Fruit fly (Drosophila melanogaster) whole organism, embryonic: Measurements from ENCODE around the gene Jhbp16.

Experiments used
- CG1832 ChIP-seq: fragments of 200-800 bp; sonication (Bioruptor generic); optimal IDR thresholded peaks from 2 replicates; lab custom pipeline; 2017; ENCODE audit warnings: missing biosample characterization, mild to moderate bottlenecking, missing genetic modification characterization, inconsistent platforms
- CG6175 ChIP-seq: fragments of 200-800 bp; sonication (Bioruptor generic); IDR thresholded peaks from 3 replicates; pipeline ENCODE4 v1.3.6; 2022; ENCODE audit warnings: missing biosample characterization, missing genetic modification characterization
- Doc2 ChIP-seq: fragments of 200-800 bp; sonication (Bioruptor generic); IDR thresholded peaks from 2 replicates; pipeline ENCODE4 v1.3.6; 2022; ENCODE audit warnings: missing biosample characterization, missing genetic modification characterization
- H15 ChIP-seq: fragments of 200-800 bp; sonication (Bioruptor generic); IDR thresholded peaks from 3 replicates; pipeline ENCODE4 v1.3.6; 2022; ENCODE audit warnings: missing biosample characterization, missing genetic modification characterization
- NK7.1 ChIP-seq: fragments of 200-800 bp; sonication (Bioruptor generic); optimal IDR thresholded peaks from 3 replicates; lab custom pipeline; 2016; ENCODE audit warnings: missing biosample characterization, missing genetic modification characterization
- TFAM ChIP-seq: fragments of 200-800 bp; sonication (Bioruptor generic); optimal IDR thresholded peaks from 2 replicates; lab custom pipeline; 2017; ENCODE audit warnings: missing biosample characterization, missing genetic modification characterization, inconsistent platforms
- Xbp1 ChIP-seq: fragments of 200-800 bp; sonication (Bioruptor generic); optimal IDR thresholded peaks from 3 replicates; lab custom pipeline; 2016; ENCODE audit warnings: missing biosample characterization, mild to moderate bottlenecking, missing genetic modification characterization
- Xrp1 ChIP-seq: fragments of 200-800 bp; sonication (Bioruptor generic); IDR thresholded peaks from 2 replicates; pipeline ENCODE4 v1.3.6; 2022; ENCODE audit warnings: missing biosample characterization, missing genetic modification characterization
- shn ChIP-seq: fragments of 200-800 bp; sonication (Bioruptor generic); optimal IDR thresholded peaks from 3 replicates; lab custom pipeline; 2016; ENCODE audit warnings: missing biosample characterization, missing genetic modification characterization
- sim ChIP-seq: fragments of 200-800 bp; sonication (Bioruptor generic); IDR thresholded peaks from 2 replicates; pipeline ENCODE4 v1.3.6; 2022; ENCODE audit warnings: missing biosample characterization, missing genetic modification characterization
- sima ChIP-seq: fragments of 200-800 bp; sonication (Bioruptor generic); optimal IDR thresholded peaks from 2 replicates; lab custom pipeline; 2016; ENCODE audit warnings: missing biosample characterization, missing genetic modification characterization

DNA sequence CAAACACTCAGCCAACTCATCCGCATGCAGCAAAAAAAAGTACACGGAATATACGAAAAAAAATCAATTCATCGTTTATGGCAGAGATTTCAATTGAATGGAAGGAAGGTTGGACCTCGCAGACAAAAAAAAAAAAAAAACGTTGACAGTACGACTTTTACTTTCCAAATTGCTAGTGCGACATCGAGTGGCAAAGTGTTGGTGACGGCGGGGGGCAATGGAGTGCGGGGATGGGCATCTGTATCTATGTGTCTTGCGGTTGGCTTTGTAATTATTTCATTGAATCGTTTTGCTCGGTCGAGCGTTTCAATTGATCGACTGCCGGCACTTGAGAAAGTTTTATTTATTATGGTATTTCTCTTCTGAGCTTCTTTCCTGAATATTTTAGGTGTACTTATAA, 37.3 kb downstream of the Jhbp16 start:
- TF ChIP-seq NK7.1 (GFP tag; lab: Kevin White, UChicago) (no peak), TFAM (GFP tag; lab: Kevin White, UChicago) (no peak), Xbp1 (GFP tag; lab: Kevin White, UChicago) (no peak), shn (GFP tag; lab: Kevin White, UChicago) (no peak), sim (no peak), Xrp1 (GFP tag; lab: Robert Waterston, UW) (no peak), Doc2 (GFP tag; lab: Robert Waterston, UW) (no peak), CG1832 (GFP tag; lab: Kevin White, UChicago) (no peak), H15 (GFP tag; lab: Robert Waterston, UW) (no peak), sima (no peak), CG6175 (no peak)
